Worm (Caenorhabditis elegans) whole organism, midembryonic: ENCODE results near the gene C31B8.12.
"Not testable (repeated sequence)": the region's sequence is repeated elsewhere in the genome, so short reads cannot be mapped to it uniquely, and the experiment has no call there.

Experiments used
- T22C8.4 ChIP-seq: fragments of 200-800 bp; sonication (Bioruptor generic); IDR thresholded peaks from 2 replicates; pipeline ENCODE4 v1.3.6; 2022; ENCODE audit warnings: missing genetic modification characterization, missing compliant biosample characterization
- cog-1 ChIP-seq: sonication (generic microtip); optimal IDR thresholded peaks from 2 replicates; lab custom pipeline; 2016; ENCODE audit warnings: missing genetic modification characterization, missing compliant biosample characterization
- flt-1 ChIP-seq: fragments of 200-800 bp; sonication (Bioruptor generic); IDR thresholded peaks from 2 replicates; pipeline ENCODE4 v1.3.6; 2022; ENCODE audit warnings: missing genetic modification characterization, missing compliant biosample characterization
- klf-2 ChIP-seq: fragments of 200-800 bp; sonication (Bioruptor generic); conservative IDR thresholded peaks from 2 replicates; pipeline ENCODE4 v1.3.6; 2022; ENCODE audit warnings: missing genetic modification reagents, missing genetic modification characterization, missing compliant biosample characterization
- med-1 ChIP-seq: sonication (generic microtip); optimal IDR thresholded peaks from 2 replicates; lab custom pipeline; 2017; ENCODE audit warnings: missing genetic modification characterization, mild to moderate bottlenecking, missing compliant biosample characterization, antibody characterized with exemption, missing genetic modification reagents; ENCODE audit not compliant: insufficient read depth
- ref-1 ChIP-seq: fragments of 200-800 bp; sonication (Bioruptor generic); conservative IDR thresholded peaks from 2 replicates; pipeline ENCODE4 v1.3.6; 2022; ENCODE audit warnings: missing genetic modification reagents, missing genetic modification characterization, missing compliant biosample characterization

DNA sequence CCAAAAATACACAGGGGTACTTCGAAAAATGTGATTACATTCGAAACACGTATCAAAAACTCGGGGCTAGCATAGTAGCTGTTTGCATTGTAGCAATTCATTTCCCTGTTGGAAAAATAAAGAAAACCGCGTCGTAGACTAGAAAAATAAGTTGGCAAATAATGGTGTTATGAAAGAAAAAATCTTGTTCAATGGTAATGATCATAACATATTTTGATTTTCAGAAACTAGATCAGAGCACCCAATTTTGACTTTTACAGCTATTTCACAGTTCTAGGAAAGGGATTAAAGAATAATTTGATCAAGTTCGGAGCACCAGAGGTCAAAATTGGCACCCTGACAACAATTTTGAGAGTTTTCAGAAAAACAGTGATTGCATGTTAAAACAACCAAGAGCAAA is 27.9 kb upstream of the C31B8.12 start, which contains the start of gene srh-248:
- TF ChIP-seq med-1 (GFP tag; lab: Kevin White, UChicago); ref-1 (GFP tag; lab: Robert Waterston, UW); flt-1 (GFP tag; lab: Robert Waterston, UW); klf-2 (GFP tag; lab: Robert Waterston, UW); cog-1 (tag; lab: Kevin White, UChicago); T22C8.4: not testable (repeated sequence)
